Worm (Caenorhabditis elegans): ENCODE measurements around the gene Y57G11C.14.

The Y57G11C.14 gene

DNA sequence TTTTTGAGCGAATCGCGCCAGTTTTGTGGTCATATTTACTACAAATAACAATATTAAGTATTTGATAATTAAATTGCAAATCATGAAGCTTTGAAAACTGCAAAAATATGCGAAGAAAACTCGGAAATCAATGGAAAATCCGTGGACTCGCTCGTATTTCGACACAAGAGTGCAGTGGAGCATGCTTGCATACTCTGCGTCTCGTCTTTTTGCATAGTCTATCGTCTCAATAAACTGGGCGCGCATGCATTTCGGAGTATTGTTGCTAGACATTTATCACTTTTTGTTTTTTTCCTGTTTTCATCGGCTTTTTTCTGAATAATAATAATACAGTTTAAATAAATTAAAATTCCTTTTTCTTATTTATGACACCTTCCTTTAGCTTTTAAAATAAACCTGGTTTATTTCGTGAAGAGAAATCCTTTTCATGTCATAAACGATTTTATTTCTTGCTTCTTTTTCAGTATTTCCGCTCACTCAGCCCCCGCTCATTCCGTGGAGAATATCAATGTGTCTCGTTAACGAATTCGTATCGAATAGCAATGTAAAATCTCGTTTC lies 31.3 kb upstream of the Y57G11C.14 start, which contains the start of the genes mrps-7 and Y57G11C.3 (continued):
- TF ChIP-seq ets-5 (GFP tag; IDR thresholded peaks at IDR 0.05) (no peak), tlp-1 (tag; optimal IDR thresholded peaks at IDR 0.05) (no peak), nhr-237 (tag; optimal IDR thresholded peaks at IDR 0.05) (peak; percentile 91), fkh-10 (GFP tag; optimal IDR thresholded peaks at IDR 0.05) (peak; percentile 88), vab-15 (tag; optimal IDR thresholded peaks at IDR 0.05) (peak; percentile 81), nhr-71 (tag; optimal IDR thresholded peaks at IDR 0.05) (peak; percentile 97), nhr-84 (tag; optimal IDR thresholded peaks at IDR 0.05) (no peak), ama-1 (optimal IDR thresholded peaks at IDR 0.05) (peak; percentile 84), unc-130 (tag; optimal IDR thresholded peaks at IDR 0.05) (peak; percentile 93), lsy-2 (tag; optimal IDR thresholded peaks at IDR 0.05) (peak; percentile 95 to 96), dpl-1 (GFP tag; optimal IDR thresholded peaks at IDR 0.05) (peak; percentile 81 to 86 (median 86)), nhr-19 (GFP tag; conservative IDR thresholded peaks at IDR 0.05) (peak; percentile 94), nhr-47 (tag; optimal IDR thresholded peaks at IDR 0.05) (peak; percentile 97), unc-86 (tag; optimal IDR thresholded peaks at IDR 0.05) (peak; percentile 93), elt-3 (tag; optimal IDR thresholded peaks at IDR 0.05) (peak in 3 of 6 experiments; percentile 42 to 93 (median 91)), egl-13 (tag; optimal IDR thresholded peaks at IDR 0.05) (peak; percentile 83), swsn-7 (tag; optimal IDR thresholded peaks at IDR 0.05) (peak; percentile 96), aly-2 (tag; optimal IDR thresholded peaks at IDR 0.05) (peak; percentile 94), aha-1 (tag; optimal IDR thresholded peaks at IDR 0.05) (peak; percentile 71), unc-62 (GFP tag; optimal IDR thresholded peaks at IDR 0.05) (no peak), mep-1 (tag; optimal IDR thresholded peaks at IDR 0.05) (peak; percentile 90), nhr-11 (tag; optimal IDR thresholded peaks at IDR 0.05) (peak; percentile 77), mef-2 (tag; optimal IDR thresholded peaks at IDR 0.05) (peak; percentile 82), nhr-85 (tag) (peak; percentile 96), jun-1 (tag; optimal IDR thresholded peaks at IDR 0.05) (peak; percentile 87), sup-37 (GFP tag; optimal IDR thresholded peaks at IDR 0.05) (peak; percentile 78), efl-3 (GFP tag; optimal IDR thresholded peaks at IDR 0.05) (no peak), mab-9 (GFP tag; IDR thresholded peaks at IDR 0.05) (peak; percentile 82), nhr-90 (tag; optimal IDR thresholded peaks at IDR 0.05; ENCODE audit: poor library complexity) (peak; percentile 96), nhr-20 (tag; optimal IDR thresholded peaks at IDR 0.05) (peak; percentile 96), lin-39 (tag; optimal IDR thresholded peaks at IDR 0.05) (peak; percentile 89), blmp-1 (tag; optimal IDR thresholded peaks at IDR 0.05) (peak; percentile 71), hpl-2 (GFP tag; optimal IDR thresholded peaks at IDR 0.05) (peak; percentile 94), grh-1 (GFP tag; IDR thresholded peaks at IDR 0.05) (peak; percentile 88), elt-2 (tag; optimal IDR thresholded peaks at IDR 0.05) (peak; percentile 65), nhr-28 (tag; optimal IDR thresholded peaks at IDR 0.05) (no peak), ceh-88 (GFP tag; IDR thresholded peaks at IDR 0.05) (peak; percentile 83), lin-35 (GFP tag; optimal IDR thresholded peaks at IDR 0.05) (peak; percentile 89 to 94), zag-1 (tag; optimal IDR thresholded peaks at IDR 0.05) (peak; percentile 57), unc-30 (tag; optimal IDR thresholded peaks at IDR 0.05) (no peak), snu-23 (GFP tag; optimal IDR thresholded peaks at IDR 0.05) (peak; percentile 97), lin-15B (tag; optimal IDR thresholded peaks at IDR 0.05) (peak; percentile 97), skn-1 (tag; optimal IDR thresholded peaks at IDR 0.05) (peak; percentile 93), F16B12.6 (tag; optimal IDR thresholded peaks at IDR 0.05) (peak; percentile 60), nhr-77 (tag; optimal IDR thresholded peaks at IDR 0.05) (peak; percentile 93), ceh-63 (GFP tag; optimal IDR thresholded peaks at IDR 0.05) (no peak), tbx-2 (tag; optimal IDR thresholded peaks at IDR 0.05) (peak; percentile 95), fkh-4 (tag; optimal IDR thresholded peaks at IDR 0.05; ENCODE audit: borderline replicate concordance) (peak; percentile 57), C34B4.2 (tag; optimal IDR thresholded peaks at IDR 0.05) (peak; percentile 54), hlh-4 (tag; optimal IDR thresholded peaks at IDR 0.05) (no peak), hlh-17 (GFP tag; optimal IDR thresholded peaks at IDR 0.05; ENCODE audit: borderline replicate concordance) (no peak), fkh-8 (tag; optimal IDR thresholded peaks at IDR 0.05) (peak; percentile 95), ces-1 (GFP tag; optimal IDR thresholded peaks at IDR 0.05) (no peak)
